Worm (Caenorhabditis elegans) whole organism, L3 larva: Measurements from ENCODE around the gene C28G1.10.

Experiments
- ZK546.5 ChIP-seq: sonication (generic microtip); optimal IDR thresholded peaks from 2 replicates; lab custom pipeline; 2017; ENCODE audit warnings: missing biosample characterization, missing genetic modification characterization
- aly-2 ChIP-seq: fragments of 150-350 bp; optimal IDR thresholded peaks from 2 replicates; lab custom pipeline; 2014; ENCODE audit warnings: missing biosample characterization, missing genetic modification characterization
- ama-1 ChIP-seq: fragments of 150-350 bp; optimal IDR thresholded peaks from 2 replicates; lab custom pipeline; 2018
- ceh-82 ChIP-seq: fragments of 150-350 bp; optimal IDR thresholded peaks from 2 replicates; lab custom pipeline; 2014; ENCODE audit warnings: missing biosample characterization, missing genetic modification characterization
- ceh-9 ChIP-seq: sonication (generic microtip); optimal IDR thresholded peaks from 2 replicates; lab custom pipeline; 2018; ENCODE audit warnings: missing biosample characterization, missing genetic modification characterization
- daf-12 ChIP-seq: fragments of 150-350 bp; optimal IDR thresholded peaks from 2 replicates; lab custom pipeline; 2014; ENCODE audit warnings: missing biosample characterization, missing genetic modification reagents, missing genetic modification characterization
- egl-27 ChIP-seq: sonication (generic microtip); optimal IDR thresholded peaks from 4 replicates; lab custom pipeline; 2017; ENCODE audit warnings: missing biosample characterization, missing genetic modification reagents, missing genetic modification characterization
- egl-5 ChIP-seq: fragments of 150-350 bp; optimal IDR thresholded peaks from 2 replicates; lab custom pipeline; 2017; ENCODE audit warnings: missing biosample characterization, missing genetic modification reagents, missing genetic modification characterization, inconsistent platforms
- elt-1 ChIP-seq: fragments of 150-350 bp; optimal IDR thresholded peaks from 2 replicates; lab custom pipeline; 2014; ENCODE audit warnings: missing biosample characterization, missing genetic modification characterization
- elt-2 ChIP-seq: sonication (generic microtip); optimal IDR thresholded peaks from 2 replicates; lab custom pipeline; 2016; ENCODE audit warnings: missing genetic modification reagents, mild to moderate bottlenecking, missing genetic modification characterization, missing compliant biosample characterization
- eor-1 ChIP-seq, 2 experiments: fragments of 150-350 bp; optimal IDR thresholded peaks; 2 replicates each; lab custom pipeline; 2014 to 2018; ENCODE audit warnings: missing biosample characterization in 2 of 2, missing genetic modification characterization in 2 of 2
- fkh-10 ChIP-seq: sonication (generic microtip); optimal IDR thresholded peaks from 2 replicates; lab custom pipeline; 2017; ENCODE audit warnings: missing biosample characterization, missing genetic modification reagents, missing genetic modification characterization
- fkh-2 ChIP-seq: fragments of 150-350 bp; optimal IDR thresholded peaks from 2 replicates; lab custom pipeline; 2014; ENCODE audit warnings: missing biosample characterization, missing genetic modification reagents, missing genetic modification characterization
- fos-1 ChIP-seq: fragments of 150-350 bp; optimal IDR thresholded peaks from 2 replicates; lab custom pipeline; 2014; ENCODE audit warnings: missing biosample characterization, missing genetic modification characterization
- hmg-11 ChIP-seq: sonication (generic microtip); optimal IDR thresholded peaks from 2 replicates; lab custom pipeline; 2016; ENCODE audit warnings: missing genetic modification characterization, missing compliant biosample characterization
- jun-1 ChIP-seq: fragments of 150-350 bp; optimal IDR thresholded peaks from 2 replicates; lab custom pipeline; 2014; ENCODE audit warnings: missing biosample characterization, missing genetic modification reagents, missing genetic modification characterization
- lin-15B ChIP-seq: fragments of 150-350 bp; optimal IDR thresholded peaks from 2 replicates; lab custom pipeline; 2014; ENCODE audit warnings: missing biosample characterization, missing genetic modification characterization
- lin-39 ChIP-seq: fragments of 150-350 bp; optimal IDR thresholded peaks from 2 replicates; lab custom pipeline; 2018; ENCODE audit warnings: missing biosample characterization, missing genetic modification reagents, missing genetic modification characterization
- lsy-12 ChIP-seq: sonication (generic microtip); optimal IDR thresholded peaks from 2 replicates; lab custom pipeline; 2016; ENCODE audit warnings: mild to moderate bottlenecking, missing genetic modification characterization, missing compliant biosample characterization
- mml-1 ChIP-seq: fragments of 150-350 bp; sonication (generic microtip); optimal IDR thresholded peaks from 3 replicates; lab custom pipeline; 2014; ENCODE audit warnings: missing biosample characterization, missing genetic modification characterization
- nfya-1 ChIP-seq: sonication (generic microtip); optimal IDR thresholded peaks from 2 replicates; lab custom pipeline; 2017; ENCODE audit warnings: missing genetic modification characterization, mild to moderate bottlenecking, missing compliant biosample characterization, antibody characterized with exemption, moderate library complexity; ENCODE audit not compliant: insufficient read depth
- nhr-12 ChIP-seq: fragments of 150-350 bp; optimal IDR thresholded peaks from 2 replicates; lab custom pipeline; 2014; ENCODE audit warnings: missing biosample characterization, missing genetic modification characterization
- nhr-23 ChIP-seq: fragments of 150-350 bp; optimal IDR thresholded peaks from 2 replicates; lab custom pipeline; 2014; ENCODE audit warnings: missing biosample characterization, missing genetic modification reagents, missing genetic modification characterization
- nhr-237 ChIP-seq: fragments of 150-350 bp; optimal IDR thresholded peaks from 2 replicates; lab custom pipeline; 2014; ENCODE audit warnings: missing biosample characterization, missing genetic modification characterization
- nhr-25 ChIP-seq: sonication (generic microtip); optimal IDR thresholded peaks from 2 replicates; lab custom pipeline; 2017; ENCODE audit warnings: missing biosample characterization, missing genetic modification characterization
- nhr-43 ChIP-seq: sonication (generic microtip); optimal IDR thresholded peaks from 2 replicates; lab custom pipeline; 2016; ENCODE audit warnings: mild to moderate bottlenecking, missing genetic modification characterization, missing compliant biosample characterization; ENCODE audit not compliant: poor library complexity, severe bottlenecking
- nhr-67 ChIP-seq: fragments of 150-350 bp; optimal IDR thresholded peaks from 2 replicates; lab custom pipeline; 2014; ENCODE audit warnings: missing biosample characterization, missing genetic modification characterization
- nhr-76 ChIP-seq: fragments of 150-350 bp; sonication (generic microtip); optimal IDR thresholded peaks from 5 replicates; lab custom pipeline; 2014; ENCODE audit warnings: missing biosample characterization, missing genetic modification characterization
- nhr-77 ChIP-seq: fragments of 150-350 bp; optimal IDR thresholded peaks from 2 replicates; lab custom pipeline; 2014; ENCODE audit warnings: missing biosample characterization, missing genetic modification characterization
- pha-4 ChIP-seq: fragments of 150-350 bp; optimal IDR thresholded peaks from 2 replicates; lab custom pipeline; 2014; ENCODE audit warnings: missing biosample characterization, missing genetic modification reagents, missing genetic modification characterization
- skn-1 ChIP-seq: fragments of 150-350 bp; optimal IDR thresholded peaks from 2 replicates; lab custom pipeline; 2014; ENCODE audit warnings: missing biosample characterization, missing genetic modification characterization
- snpc-4 ChIP-seq: fragments of 150-350 bp; optimal IDR thresholded peaks from 2 replicates; lab custom pipeline; 2014; ENCODE audit warnings: missing biosample characterization, missing genetic modification characterization
- tbx-2 ChIP-seq: sonication (generic microtip); optimal IDR thresholded peaks from 2 replicates; lab custom pipeline; 2016; ENCODE audit warnings: mild to moderate bottlenecking, missing genetic modification characterization, missing compliant biosample characterization
- unc-62 ChIP-seq: fragments of 150-350 bp; sonication (generic microtip); optimal IDR thresholded peaks from 4 replicates; lab custom pipeline; 2014; ENCODE audit warnings: missing biosample characterization, missing genetic modification reagents, missing genetic modification characterization
- zag-1 ChIP-seq: fragments of 150-350 bp; optimal IDR thresholded peaks from 2 replicates; lab custom pipeline; 2014; ENCODE audit warnings: missing biosample characterization, missing genetic modification characterization
- ztf-11 ChIP-seq: fragments of 150-350 bp; optimal IDR thresholded peaks from 2 replicates; lab custom pipeline; 2014; ENCODE audit warnings: missing biosample characterization, missing genetic modification characterization
- ztf-4 ChIP-seq: fragments of 150-350 bp; optimal IDR thresholded peaks from 2 replicates; lab custom pipeline; 2014; ENCODE audit warnings: missing biosample characterization, missing genetic modification characterization

Gene C28G1.10

ce11 chrX:8859538-8859937 lies 12.6 kb downstream of the C28G1.10 start:
- TF ChIP-seq pha-4 (tag; lab: Kevin White, UChicago), result peak; percentile 15
- TF ChIP-seq mml-1 (tag; lab: Kevin White, UChicago), result no peak
- TF ChIP-seq, all 47 proteins: peak for 1

- TF ChIP-seq elt-1 (tag; lab: Kevin White, UChicago), result peak; percentile 9
- no peak for TF ChIP-seq aly-2 (tag; lab: Kevin White, UChicago)
These were observed 14.0 kb downstream of the C28G1.10 start, which contains the start of gene C06E2.9 for ce11 chrX:8860958-8861357. C06E2.9 (plus strand) TSS chrX:8861258.

- TF ChIP-seq ZK546.5 (tag; lab: Kevin White, UChicago), result no peak
- no peak for TF ChIP-seq nhr-25 (tag; lab: Kevin White, UChicago)
- TF ChIP-seq egl-5 (tag; lab: Kevin White, UChicago), result no peak
- TF ChIP-seq fos-1 (tag; lab: Kevin White, UChicago), result no peak
- no peak for TF ChIP-seq ztf-4 (tag; lab: Kevin White, UChicago)
- no peak for TF ChIP-seq ceh-9
- no peak for TF ChIP-seq daf-12 (tag; lab: Kevin White, UChicago)
- TF ChIP-seq mml-1 (tag; lab: Kevin White, UChicago), result no peak
- TF ChIP-seq egl-27 (tag; lab: Kevin White, UChicago), result no peak
- TF ChIP-seq nhr-76 (tag; lab: Kevin White, UChicago), result no peak
- TF ChIP-seq ama-1 (lab: Kevin White, UChicago), result no peak
- no peak for TF ChIP-seq ceh-82
- TF ChIP-seq nfya-1 (tag; lab: Kevin White, UChicago), result no peak
- TF ChIP-seq skn-1 (tag; lab: Kevin White, UChicago), result no peak
- no peak for TF ChIP-seq fkh-2 (tag; lab: Kevin White, UChicago)
- no peak for TF ChIP-seq nhr-23
- TF ChIP-seq nhr-12 (tag; lab: Kevin White, UChicago), result no peak
- no peak for TF ChIP-seq fkh-10 (GFP tag; lab: Kevin White, UChicago)
- no peak for TF ChIP-seq nhr-237 (tag; lab: Kevin White, UChicago)
These were observed 19.6 kb downstream of the C28G1.10 start, which contains the start of gene ins-9 for ce11 chrX:8866563-8866962. ins-9 (minus strand) TSS chrX:8866663.

- TF ChIP-seq ztf-11 (tag; lab: Kevin White, UChicago), result no peak
- no peak for TF ChIP-seq aly-2 (tag; lab: Kevin White, UChicago)
- peak; percentile 32 for TF ChIP-seq lin-15B (tag; lab: Kevin White, UChicago)
- peak; percentile 31 for TF ChIP-seq lin-39 (tag; lab: Kevin White, UChicago)
- TF ChIP-seq lsy-12 (tag; lab: Kevin White, UChicago), result no peak
- no peak for TF ChIP-seq elt-2 (tag; lab: Kevin White, UChicago)
- no peak for TF ChIP-seq tbx-2 (tag; lab: Kevin White, UChicago)
- no peak for TF ChIP-seq mml-1 (tag; lab: Kevin White, UChicago)
- peak; percentile 58 for TF ChIP-seq nfya-1 (tag; lab: Kevin White, UChicago)
- TF ChIP-seq hmg-11, result no peak
- TF ChIP-seq ama-1 (lab: Kevin White, UChicago), result no peak
- no peak for TF ChIP-seq zag-1 (tag; lab: Kevin White, UChicago)
- TF ChIP-seq egl-5 (tag; lab: Kevin White, UChicago), result no peak
- no peak for TF ChIP-seq ceh-9
- TF ChIP-seq nhr-12 (tag; lab: Kevin White, UChicago), result no peak
- no peak for TF ChIP-seq nhr-67 (tag; lab: Kevin White, UChicago)
- TF ChIP-seq fkh-2 (tag; lab: Kevin White, UChicago), result no peak
- TF ChIP-seq eor-1 (tag; optimal IDR thresholded peaks at IDR 0.05; lab: Kevin White, UChicago), result no peak
- TF ChIP-seq, all 47 proteins: peak for 3
These were observed 22.3 kb downstream of the C28G1.10 start, which contains the start of the genes ubc-22 and ubc-21 for ce11 chrX:8869112-8869675. ubc-22 (minus strand) TSS chrX:8869162. ubc-21 (plus strand) TSS chrX:8869625.

ce11 chrX:8874748-8875147 lies 27.8 kb downstream of the C28G1.10 start, which contains the start of gene C06E2.1:
C06E2.1 (minus strand) TSS chrX:8874848.
- TF ChIP-seq nhr-43 (tag; lab: Kevin White, UChicago) (no peak), ZK546.5 (tag; lab: Kevin White, UChicago) (no peak), aly-2 (tag; lab: Kevin White, UChicago) (no peak), elt-2 (tag; lab: Kevin White, UChicago) (no peak), pha-4 (tag; lab: Kevin White, UChicago) (no peak), nhr-77 (tag; lab: Kevin White, UChicago) (no peak), lin-39 (tag; lab: Kevin White, UChicago) (no peak), ceh-82 (no peak), nhr-25 (tag; lab: Kevin White, UChicago) (no peak), fkh-2 (tag; lab: Kevin White, UChicago) (no peak), ama-1 (lab: Kevin White, UChicago) (no peak), nfya-1 (tag; lab: Kevin White, UChicago) (no peak), fos-1 (tag; lab: Kevin White, UChicago) (no peak), jun-1 (tag; lab: Kevin White, UChicago) (no peak), snpc-4 (tag; lab: Kevin White, UChicago) (no peak), nhr-23 (no peak), unc-62 (no peak), mml-1 (tag; lab: Kevin White, UChicago) (no peak)
- TF ChIP-seq, all 47 proteins: peak for 0
